Worm (Caenorhabditis elegans): ENCODE measurements around the gene fbxb-61.

- TF ChIP-seq zag-1 (tag; optimal IDR thresholded peaks at IDR 0.05) (no peak), ztf-1 (GFP tag; conservative IDR thresholded peaks at IDR 0.05) (no peak), fos-1 (tag; optimal IDR thresholded peaks at IDR 0.05) (no peak), nhr-11 (tag; optimal IDR thresholded peaks at IDR 0.05) (no peak), unc-62 (GFP tag; optimal IDR thresholded peaks at IDR 0.05) (no peak)
Observed at ce11 chrV:19303589-19304174, at the start of gene fbxb-61, which contains the start of gene fbxb-63.

Measured in whole organism, L2 larva.